Worm (Caenorhabditis elegans): ENCODE measurements around the gene C38D9.2.

- TF ChIP-seq dao-5 (tag; optimal IDR thresholded peaks at IDR 0.05) (no peak), W03F9.2 (tag; optimal IDR thresholded peaks at IDR 0.05) (no peak)
These were observed 26.7 kb upstream of the C38D9.2 start, which contains the start of gene srz-25 for ce11 chrV:17540295-17540694.
